Fruit fly (Drosophila melanogaster) whole organism, embryonic: ENCODE data around the gene RhoBTB.

ENCODE experiments used
- CG1024 ChIP-seq: fragments of 200-800 bp; sonication (Bioruptor generic); IDR thresholded peaks from 2 replicates; pipeline ENCODE4 v1.3.6; 2022; ENCODE audit warnings: missing biosample characterization, missing genetic modification characterization
- CG10959 ChIP-seq: fragments of 200-800 bp; sonication (Bioruptor generic); IDR thresholded peaks from 2 replicates; pipeline ENCODE4 v1.3.6; 2022; ENCODE audit warnings: missing biosample characterization, missing genetic modification characterization
- CG11695 ChIP-seq: fragments of 200-800 bp; sonication (Bioruptor generic); IDR thresholded peaks from 3 replicates; pipeline ENCODE4 v1.3.6; 2022; ENCODE audit warnings: missing biosample characterization, missing genetic modification characterization
- CG17385 ChIP-seq: fragments of 200-800 bp; sonication (Bioruptor generic); optimal IDR thresholded peaks from 3 replicates; lab custom pipeline; 2018; ENCODE audit warnings: missing biosample characterization, mild to moderate bottlenecking, missing genetic modification characterization
- CG17612 ChIP-seq: fragments of 200-800 bp; sonication (Bioruptor generic); IDR thresholded peaks from 2 replicates; pipeline ENCODE4 v1.3.6; 2022; ENCODE audit warnings: missing biosample characterization, missing genetic modification characterization
- CG17829 ChIP-seq: fragments of 200-800 bp; optimal IDR thresholded peaks from 2 replicates; lab custom pipeline; 2019; ENCODE audit warnings: missing biosample characterization, mild to moderate bottlenecking, missing genetic modification characterization, moderate library complexity
- CG2199 ChIP-seq: fragments of 200-800 bp; sonication (Bioruptor generic); IDR thresholded peaks from 3 replicates; pipeline ENCODE4 v1.3.6; 2022; ENCODE audit warnings: missing biosample characterization, missing genetic modification characterization
- CG2678 ChIP-seq: fragments of 200-800 bp; sonication (Bioruptor generic); optimal IDR thresholded peaks from 3 replicates; lab custom pipeline; 2019; ENCODE audit warnings: missing biosample characterization, mild to moderate bottlenecking, missing genetic modification characterization, moderate library complexity
- CG30403 ChIP-seq: fragments of 200-800 bp; sonication (Bioruptor generic); optimal IDR thresholded peaks from 3 replicates; lab custom pipeline; 2016; ENCODE audit warnings: missing biosample characterization, missing genetic modification characterization
- CG32767 ChIP-seq: fragments of 200-800 bp; sonication (Bioruptor generic); IDR thresholded peaks from 2 replicates; pipeline ENCODE4 v1.3.6; 2022; ENCODE audit warnings: missing biosample characterization, missing genetic modification characterization
- CG32772 ChIP-seq: fragments of 200-800 bp; sonication (Bioruptor generic); IDR thresholded peaks from 2 replicates; pipeline ENCODE4 v1.3.6; 2022; ENCODE audit warnings: missing biosample characterization, missing genetic modification characterization
- CG34224 ChIP-seq: fragments of 200-800 bp; sonication (Bioruptor generic); IDR thresholded peaks from 3 replicates; pipeline ENCODE4 v1.3.6; 2022; ENCODE audit warnings: missing biosample characterization, missing genetic modification characterization; ENCODE audit not compliant: partially characterized antibody
- CG3838 ChIP-seq: fragments of 200-800 bp; sonication (Bioruptor generic); optimal IDR thresholded peaks from 3 replicates; lab custom pipeline; 2016; ENCODE audit warnings: missing biosample characterization, missing genetic modification characterization
- CG3995 ChIP-seq: fragments of 200-800 bp; sonication (Bioruptor generic); optimal IDR thresholded peaks from 3 replicates; lab custom pipeline; 2016; ENCODE audit warnings: missing biosample characterization, missing genetic modification characterization
- CG4328 ChIP-seq: fragments of 200-800 bp; sonication (Bioruptor generic); optimal IDR thresholded peaks from 3 replicates; lab custom pipeline; 2017; ENCODE audit warnings: missing biosample characterization, missing genetic modification reagents, missing genetic modification characterization
- CG7839 ChIP-seq: fragments of 200-800 bp; sonication (Bioruptor generic); optimal IDR thresholded peaks from 3 replicates; lab custom pipeline; 2018; ENCODE audit warnings: missing biosample characterization, mild to moderate bottlenecking, missing genetic modification characterization, moderate library complexity
- CG8359 ChIP-seq: fragments of 200-800 bp; sonication (Bioruptor generic); optimal IDR thresholded peaks from 2 replicates; lab custom pipeline; 2017; ENCODE audit warnings: missing biosample characterization, mild to moderate bottlenecking, missing genetic modification characterization, borderline replicate concordance
- CG8388 ChIP-seq: fragments of 200-800 bp; sonication (Bioruptor generic); optimal IDR thresholded peaks from 2 replicates; lab custom pipeline; 2019; ENCODE audit warnings: missing biosample characterization, mild to moderate bottlenecking, missing genetic modification characterization, moderate library complexity
- CG9609 ChIP-seq: fragments of 200-800 bp; sonication (Bioruptor generic); optimal IDR thresholded peaks from 3 replicates; lab custom pipeline; 2016; ENCODE audit warnings: missing biosample characterization, missing genetic modification characterization
- CTCF ChIP-seq: fragments of 200-800 bp; sonication (Bioruptor generic); optimal IDR thresholded peaks from 2 replicates; lab custom pipeline; 2017; ENCODE audit warnings: missing biosample characterization, mild to moderate bottlenecking, missing genetic modification characterization, moderate library complexity
- Dll ChIP-seq: fragments of 200-800 bp; sonication (Bioruptor generic); IDR thresholded peaks from 4 replicates; pipeline ENCODE4 v1.3.6; 2022; ENCODE audit warnings: missing biosample characterization, missing genetic modification characterization; ENCODE audit not compliant: partially characterized antibody
- Dref ChIP-seq: fragments of 200-800 bp; sonication (Bioruptor generic); IDR thresholded peaks from 2 replicates; pipeline ENCODE4 v1.3.6; 2022; ENCODE audit warnings: missing biosample characterization, missing genetic modification characterization
- Elba2 ChIP-seq: fragments of 200-800 bp; sonication (Bioruptor generic); optimal IDR thresholded peaks from 3 replicates; lab custom pipeline; 2016; ENCODE audit warnings: missing biosample characterization, missing genetic modification characterization
- HLH3B ChIP-seq: fragments of 200-800 bp; sonication (Bioruptor generic); IDR thresholded peaks from 2 replicates; pipeline ENCODE4 v1.3.6; 2022; ENCODE audit warnings: missing biosample characterization, missing genetic modification characterization
- Hand ChIP-seq: fragments of 200-800 bp; sonication (Bioruptor generic); optimal IDR thresholded peaks from 2 replicates; lab custom pipeline; 2017; ENCODE audit warnings: mild to moderate bottlenecking, missing biosample characterization, missing genetic modification reagents, missing genetic modification characterization
- HmgZ ChIP-seq: fragments of 200-800 bp; sonication (Bioruptor generic); optimal IDR thresholded peaks from 2 replicates; lab custom pipeline; 2018; ENCODE audit warnings: missing biosample characterization, mild to moderate bottlenecking, missing genetic modification characterization
- Hr3 ChIP-seq: fragments of 200-800 bp; sonication (Bioruptor generic); optimal IDR thresholded peaks from 3 replicates; lab custom pipeline; 2016; ENCODE audit warnings: missing biosample characterization, missing genetic modification characterization
- NK7.1 ChIP-seq: fragments of 200-800 bp; sonication (Bioruptor generic); optimal IDR thresholded peaks from 3 replicates; lab custom pipeline; 2016; ENCODE audit warnings: missing biosample characterization, missing genetic modification characterization
- Nf-YA ChIP-seq: fragments of 200-800 bp; sonication (Bioruptor generic); IDR thresholded peaks from 2 replicates; pipeline ENCODE4 v1.3.6; 2022; ENCODE audit warnings: missing biosample characterization, missing genetic modification characterization
- Opbp ChIP-seq: fragments of 200-800 bp; sonication (Bioruptor generic); IDR thresholded peaks from 3 replicates; pipeline ENCODE4 v1.3.6; 2022; ENCODE audit warnings: missing biosample characterization, missing genetic modification characterization; ENCODE audit not compliant: partially characterized antibody
- Ssrp ChIP-seq: fragments of 200-800 bp; sonication (Bioruptor generic); optimal IDR thresholded peaks from 2 replicates; lab custom pipeline; 2018; ENCODE audit warnings: missing biosample characterization, mild to moderate bottlenecking, missing genetic modification characterization, moderate library complexity
- Xbp1 ChIP-seq: fragments of 200-800 bp; sonication (Bioruptor generic); optimal IDR thresholded peaks from 3 replicates; lab custom pipeline; 2016; ENCODE audit warnings: missing biosample characterization, mild to moderate bottlenecking, missing genetic modification characterization
- abd-A ChIP-seq: fragments of 200-800 bp; sonication (Bioruptor generic); optimal IDR thresholded peaks from 3 replicates; lab custom pipeline; 2019; ENCODE audit warnings: missing biosample characterization, mild to moderate bottlenecking, missing genetic modification characterization, moderate library complexity
- corto ChIP-seq: fragments of 200-800 bp; sonication (Bioruptor generic); optimal IDR thresholded peaks from 2 replicates; lab custom pipeline; 2016; ENCODE audit warnings: missing biosample characterization, mild to moderate bottlenecking, missing genetic modification characterization, moderate library complexity
- en ChIP-seq: fragments of 200-800 bp; sonication (Bioruptor generic); optimal IDR thresholded peaks from 2 replicates; lab custom pipeline; 2016; ENCODE audit warnings: missing biosample characterization, missing genetic modification characterization
- ewg ChIP-seq: fragments of 200-800 bp; sonication (Bioruptor generic); optimal IDR thresholded peaks from 3 replicates; lab custom pipeline; 2017; ENCODE audit warnings: mild to moderate bottlenecking, missing biosample characterization, missing genetic modification reagents, missing genetic modification characterization
- eyg ChIP-seq: fragments of 200-800 bp; sonication (Bioruptor generic); optimal IDR thresholded peaks from 3 replicates; lab custom pipeline; 2016; ENCODE audit warnings: missing biosample characterization, missing genetic modification characterization
- ftz-f1 ChIP-seq: fragments of 200-800 bp; sonication (Bioruptor generic); optimal IDR thresholded peaks from 2 replicates; lab custom pipeline; 2016; ENCODE audit warnings: missing biosample characterization, missing genetic modification characterization
- grn ChIP-seq: fragments of 200-800 bp; sonication (Bioruptor generic); optimal IDR thresholded peaks from 3 replicates; lab custom pipeline; 2017; ENCODE audit warnings: missing biosample characterization, missing genetic modification characterization
- her ChIP-seq: fragments of 200-800 bp; sonication (Bioruptor generic); optimal IDR thresholded peaks from 2 replicates; lab custom pipeline; 2016; ENCODE audit warnings: missing biosample characterization, missing genetic modification characterization
- nau ChIP-seq: fragments of 200-800 bp; sonication (Bioruptor generic); optimal IDR thresholded peaks from 3 replicates; lab custom pipeline; 2017; ENCODE audit warnings: missing biosample characterization, mild to moderate bottlenecking, missing genetic modification characterization, missing genetic modification reagents
- nerfin-1 ChIP-seq: fragments of 200-800 bp; sonication (Bioruptor generic); optimal IDR thresholded peaks from 3 replicates; lab custom pipeline; 2019; ENCODE audit warnings: missing biosample characterization, mild to moderate bottlenecking, missing genetic modification characterization, moderate library complexity
- pan ChIP-seq, 4 experiments: fragments of >200 bp in 3 of 4; fragments of 200-800 bp in 1 of 4; sonication (Bioruptor generic) in 1 of 4; optimal IDR thresholded peaks in 3 of 4; IDR thresholded peaks in 1 of 4; 2 replicates each; pipeline versions ENCODE4 v1.3.6 to Lab custom; 2017 to 2022; ENCODE audit warnings: missing biosample characterization in 2 of 4, missing genetic modification characterization in 2 of 4, mixed read lengths in 1 of 4
- prd ChIP-seq, 3 experiments: fragments of >200 bp in 2 of 3; fragments of 200-800 bp in 1 of 3; sonication (Bioruptor generic) in 1 of 3; optimal IDR thresholded peaks in 2 of 3; IDR thresholded peaks in 1 of 3; 2 replicates in 2 of 3; 3 replicates in 1 of 3; pipeline versions ENCODE4 v1.3.6 to Lab custom; 2017 to 2022; ENCODE audit warnings: missing biosample characterization in 1 of 3, missing genetic modification characterization in 1 of 3
- sens ChIP-seq: fragments of 200-800 bp; sonication (Bioruptor generic); peaks from one replicate; lab custom pipeline; 2016; ENCODE audit warnings: missing biosample characterization, missing genetic modification characterization
- seq ChIP-seq: fragments of 200-800 bp; sonication (Bioruptor generic); IDR thresholded peaks from 2 replicates; pipeline ENCODE4 v1.3.6; 2022; ENCODE audit warnings: missing biosample characterization, missing genetic modification characterization
- stc ChIP-seq: fragments of 200-800 bp; sonication (Bioruptor generic); IDR thresholded peaks from 2 replicates; pipeline ENCODE4 v1.3.6; 2022; ENCODE audit warnings: missing biosample characterization, missing genetic modification characterization
- tin ChIP-seq: fragments of 200-800 bp; sonication (Bioruptor generic); optimal IDR thresholded peaks from 3 replicates; lab custom pipeline; 2016; ENCODE audit warnings: missing biosample characterization, missing genetic modification characterization
- trem ChIP-seq: fragments of 200-800 bp; optimal IDR thresholded peaks from 3 replicates; lab custom pipeline; 2019; ENCODE audit warnings: missing biosample characterization, mild to moderate bottlenecking, missing genetic modification characterization, moderate library complexity
- usp ChIP-seq: fragments of >200 bp; optimal IDR thresholded peaks from 2 replicates; lab custom pipeline; 2017; ENCODE audit warnings: missing biosample characterization, missing genetic modification characterization
- zfh2 ChIP-seq: fragments of 200-800 bp; sonication (Bioruptor generic); optimal IDR thresholded peaks from 2 replicates; lab custom pipeline; 2016; ENCODE audit warnings: missing biosample characterization, missing genetic modification characterization

RhoBTB gene

dm6 chr3L:20388983-20389382 lies 12.9 kb downstream of the RhoBTB start (continued):
- no peak for TF ChIP-seq Hr3 (GFP tag; lab: Kevin White, UChicago)
- TF ChIP-seq NK7.1 (GFP tag; lab: Kevin White, UChicago) = no peak
- peak; percentile 35 for TF ChIP-seq Xbp1 (GFP tag; lab: Kevin White, UChicago)
- TF ChIP-seq pan (optimal IDR thresholded peaks at IDR 0.05; lab: Kevin White, UChicago) = no peak
- TF ChIP-seq pan (GFP tag; optimal IDR thresholded peaks at IDR 0.05 in 1 of 2, IDR thresholded peaks at IDR 0.05 in 1 of 2) = peak in 1 of 2 experiments; percentile 56
- peak; percentile 3; the same call in 1 of the 2 replicates for TF ChIP-seq CG1024 (GFP tag; lab: Robert Waterston, UW)
- TF ChIP-seq CG8359 (GFP tag; lab: Kevin White, UChicago) = no peak
- no peak for TF ChIP-seq CG3838 (GFP tag; lab: Kevin White, UChicago)
- TF ChIP-seq stc (GFP tag; lab: Robert Waterston, UW) = no peak
- TF ChIP-seq CG4328 (GFP tag; lab: Kevin White, UChicago) = no peak
- TF ChIP-seq CG2199 (GFP tag; lab: Robert Waterston, UW) = no peak
- TF ChIP-seq Ssrp = no peak
- TF ChIP-seq sens (GFP tag; lab: Kevin White, UChicago) = peak; percentile 52
- no peak for TF ChIP-seq nau (GFP tag; lab: Kevin White, UChicago)
- no peak for TF ChIP-seq CG10959 (GFP tag; lab: Robert Waterston, UW)
- TF ChIP-seq HmgZ (tag; lab: Kevin White, UChicago) = peak; percentile 42
- no peak for TF ChIP-seq Elba2
- no peak for TF ChIP-seq en (GFP tag; lab: Kevin White, UChicago)
- no peak for TF ChIP-seq CG32772 (GFP tag; lab: Robert Waterston, UW)
- no peak for TF ChIP-seq nerfin-1 (tag; lab: Kevin White, UChicago)
- TF ChIP-seq CG11695 (GFP tag; lab: Robert Waterston, UW) = peak; percentile 66
- TF ChIP-seq trem (tag; lab: Kevin White, UChicago) = no peak
- peak; percentile 7 for TF ChIP-seq zfh2
- no peak for TF ChIP-seq Dref
- TF ChIP-seq CG30403 (GFP tag; lab: Kevin White, UChicago) = peak; percentile 31
- peak; percentile 79 for TF ChIP-seq ftz-f1
- TF ChIP-seq CTCF (GFP tag; lab: Kevin White, UChicago) = no peak
- TF ChIP-seq CG3995 (GFP tag; lab: Kevin White, UChicago) = no peak
- no peak for TF ChIP-seq CG17829 (tag; lab: Kevin White, UChicago)
- TF ChIP-seq CG7839 = peak; percentile 53
- TF ChIP-seq Nf-YA (GFP tag; lab: Robert Waterston, UW) = no peak
- no peak for TF ChIP-seq prd (optimal IDR thresholded peaks at IDR 0.05; lab: Kevin White, UChicago)
- TF ChIP-seq prd (GFP tag; IDR thresholded peaks at IDR 0.05; lab: Robert Waterston, UW) = peak; percentile 49; the same call in 1 of the 3 replicates
- TF ChIP-seq Hand = no peak
- TF ChIP-seq seq (GFP tag; lab: Robert Waterston, UW) = peak; percentile 30; the same call in 1 of the 2 replicates
- no peak for TF ChIP-seq abd-A (tag; lab: Kevin White, UChicago)
- TF ChIP-seq corto (GFP tag; lab: Kevin White, UChicago) = no peak
- TF ChIP-seq CG9609 (GFP tag; lab: Kevin White, UChicago) = peak; percentile 36
- peak; percentile 60 for TF ChIP-seq CG2678
- TF ChIP-seq ewg (GFP tag; lab: Kevin White, UChicago) = no peak
- TF ChIP-seq Dll (GFP tag; lab: Robert Waterston, UW) = no peak
- TF ChIP-seq CG17612 (GFP tag; lab: Robert Waterston, UW) = no peak
- TF ChIP-seq HLH3B (GFP tag; lab: Robert Waterston, UW) = peak; percentile 31; the same call in 1 of the 2 replicates
- no peak for TF ChIP-seq CG8388
- no peak for TF ChIP-seq usp (GFP tag; lab: Kevin White, UChicago)
- TF ChIP-seq eyg (GFP tag; lab: Kevin White, UChicago) = no peak
- TF ChIP-seq CG34224 (GFP tag; lab: Robert Waterston, UW) = no peak
- TF ChIP-seq her (GFP tag; lab: Kevin White, UChicago) = peak; percentile 57
- TF ChIP-seq Opbp (GFP tag; lab: Robert Waterston, UW) = no peak
- no peak for TF ChIP-seq tin (GFP tag; lab: Kevin White, UChicago)
- TF ChIP-seq CG32767 (GFP tag; lab: Robert Waterston, UW) = no peak
- TF ChIP-seq grn (GFP tag; lab: Kevin White, UChicago) = peak; percentile 78
- peak; percentile 13 for TF ChIP-seq CG17385
